Worm (Caenorhabditis elegans): ENCODE data around the gene pdhb-1.

ce11 chrIV:3378080-3378804 lies 21.2 kb upstream of the pdhb-1 start, which contains the start of gene otub-4:
- TF ChIP-seq sea-2 (GFP tag; optimal IDR thresholded peaks at IDR 0.05) (no peak), egl-27 (tag; optimal IDR thresholded peaks at IDR 0.05) (no peak), aly-2 (tag; optimal IDR thresholded peaks at IDR 0.05) (no peak), eor-1 (tag; optimal IDR thresholded peaks at IDR 0.05) (no peak), ztf-4 (tag; optimal IDR thresholded peaks at IDR 0.05) (no peak), nhr-28 (tag; optimal IDR thresholded peaks at IDR 0.05) (no peak), pqm-1 (tag; optimal IDR thresholded peaks at IDR 0.05) (no peak), skn-1 (tag; optimal IDR thresholded peaks at IDR 0.05) (no peak), nhr-77 (tag; optimal IDR thresholded peaks at IDR 0.05) (no peak), daf-12 (tag; optimal IDR thresholded peaks at IDR 0.05) (no peak), unc-62 (GFP tag; optimal IDR thresholded peaks at IDR 0.05) (no peak)
